Fruit fly (Drosophila melanogaster) whole organism, prepupa: ENCODE results near the gene CG34266.

Source experiments
- Blimp-1 ChIP-seq: fragments of 200-800 bp; sonication (Bioruptor generic); optimal IDR thresholded peaks from 3 replicates; lab custom pipeline; 2017; ENCODE audit warnings: missing biosample characterization, missing genetic modification characterization, mild to moderate bottlenecking, moderate library complexity, missing genetic modification reagents
- CG10631 ChIP-seq: fragments of 200-800 bp; sonication (Bioruptor generic); optimal IDR thresholded peaks from 2 replicates; lab custom pipeline; 2016; ENCODE audit warnings: missing biosample characterization, missing genetic modification characterization
- CG10669 ChIP-seq: fragments of 200-800 bp; sonication (Bioruptor generic); optimal IDR thresholded peaks from 3 replicates; lab custom pipeline; 2018; ENCODE audit warnings: missing biosample characterization, mild to moderate bottlenecking, missing genetic modification characterization, moderate library complexity
- CG11294 ChIP-seq: fragments of 200-800 bp; sonication (Bioruptor generic); IDR thresholded peaks from 2 replicates; pipeline ENCODE4 v1.3.6; 2022; ENCODE audit warnings: missing biosample characterization, missing genetic modification characterization
- CG15336 ChIP-seq: fragments of 200-800 bp; sonication (Bioruptor generic); IDR thresholded peaks from 2 replicates; pipeline ENCODE4 v1.3.6; 2022; ENCODE audit warnings: missing biosample characterization, missing genetic modification characterization
- CG1621 ChIP-seq: fragments of 200-800 bp; sonication (Bioruptor generic); optimal IDR thresholded peaks from 3 replicates; lab custom pipeline; 2018; ENCODE audit warnings: missing biosample characterization, mild to moderate bottlenecking, missing genetic modification characterization
- CG16779 ChIP-seq: fragments of 200-800 bp; sonication (Bioruptor generic); optimal IDR thresholded peaks from 3 replicates; lab custom pipeline; 2017; ENCODE audit warnings: missing biosample characterization, mild to moderate bottlenecking, missing genetic modification characterization
- CG31627 ChIP-seq: fragments of 200-800 bp; sonication (Bioruptor generic); optimal IDR thresholded peaks from 3 replicates; lab custom pipeline; 2016; ENCODE audit warnings: missing biosample characterization, missing genetic modification characterization
- CG32006 ChIP-seq: fragments of 200-800 bp; sonication (Bioruptor generic); optimal IDR thresholded peaks from 3 replicates; lab custom pipeline; 2017; ENCODE audit warnings: missing biosample characterization, mild to moderate bottlenecking, missing genetic modification characterization
- CG34406 ChIP-seq: fragments of 200-800 bp; sonication (Bioruptor generic); optimal IDR thresholded peaks from 3 replicates; lab custom pipeline; 2016; ENCODE audit warnings: missing biosample characterization, missing genetic modification characterization
- CG4318 ChIP-seq: fragments of 200-800 bp; sonication (Bioruptor generic); optimal IDR thresholded peaks from 3 replicates; lab custom pipeline; 2017; ENCODE audit warnings: missing biosample characterization, mild to moderate bottlenecking, missing genetic modification characterization
- CG6163 ChIP-seq: fragments of 200-800 bp; sonication (Bioruptor generic); IDR thresholded peaks from 3 replicates; pipeline ENCODE4 v1.3.6; 2022; ENCODE audit warnings: missing biosample characterization, missing genetic modification characterization
- CG6276 ChIP-seq: fragments of 200-800 bp; sonication (Bioruptor generic); optimal IDR thresholded peaks from 2 replicates; lab custom pipeline; 2017; ENCODE audit warnings: missing biosample characterization, mild to moderate bottlenecking, missing genetic modification characterization
- CG6792 ChIP-seq: fragments of 200-800 bp; sonication (Bioruptor generic); optimal IDR thresholded peaks from 3 replicates; lab custom pipeline; 2016; ENCODE audit warnings: missing biosample characterization, missing genetic modification characterization
- CG6854 ChIP-seq: fragments of 200-800 bp; sonication (Bioruptor generic); optimal IDR thresholded peaks from 2 replicates; lab custom pipeline; 2017; ENCODE audit warnings: missing biosample characterization, mild to moderate bottlenecking, missing genetic modification characterization
- CG7368 ChIP-seq: fragments of 200-800 bp; sonication (Bioruptor generic); optimal IDR thresholded peaks from 3 replicates; lab custom pipeline; 2016; ENCODE audit warnings: missing biosample characterization, missing genetic modification characterization
- CG8119 ChIP-seq: fragments of 200-800 bp; sonication (Bioruptor generic); IDR thresholded peaks from 3 replicates; pipeline ENCODE4 v1.3.6; 2022; ENCODE audit warnings: missing biosample characterization, missing genetic modification characterization
- CG8319 ChIP-seq: fragments of 200-800 bp; sonication (Bioruptor generic); optimal IDR thresholded peaks from 3 replicates; lab custom pipeline; 2016; ENCODE audit warnings: missing biosample characterization, missing genetic modification characterization
- CG8632 ChIP-seq: fragments of 200-800 bp; sonication (Bioruptor generic); optimal IDR thresholded peaks from 3 replicates; lab custom pipeline; 2016; ENCODE audit warnings: missing biosample characterization, missing genetic modification characterization
- CG9139 ChIP-seq: fragments of 200-800 bp; sonication (Bioruptor generic); optimal IDR thresholded peaks from 3 replicates; lab custom pipeline; 2017; ENCODE audit warnings: missing biosample characterization, mild to moderate bottlenecking, missing genetic modification characterization
- Eip75B ChIP-seq: fragments of 200-800 bp; sonication (Bioruptor generic); optimal IDR thresholded peaks from 3 replicates; lab custom pipeline; 2016; ENCODE audit warnings: missing biosample characterization, missing genetic modification characterization
- Eip78C ChIP-seq: fragments of 200-800 bp; sonication (Bioruptor generic); peaks from one replicate; lab custom pipeline; 2016; ENCODE audit warnings: missing biosample characterization, missing genetic modification characterization
- Ets21C ChIP-seq: fragments of 200-800 bp; sonication (Bioruptor generic); optimal IDR thresholded peaks from 3 replicates; lab custom pipeline; 2016; ENCODE audit warnings: missing biosample characterization, missing genetic modification characterization
- Gug ChIP-seq: fragments of 200-800 bp; sonication (Bioruptor generic); IDR thresholded peaks from 2 replicates; pipeline ENCODE4 v1.3.6; 2022; ENCODE audit warnings: missing biosample characterization, missing genetic modification characterization
- Hr38 ChIP-seq: sonication (Bioruptor generic); optimal IDR thresholded peaks from 2 replicates; lab custom pipeline; 2016; ENCODE audit warnings: missing biosample characterization, missing genetic modification characterization
- Hr39 ChIP-seq: fragments of 200-800 bp; sonication (Bioruptor generic); optimal IDR thresholded peaks from 2 replicates; lab custom pipeline; 2016; ENCODE audit warnings: missing biosample characterization, missing genetic modification characterization
- Hr4 ChIP-seq: fragments of 200-800 bp; sonication (Bioruptor generic); optimal IDR thresholded peaks from 3 replicates; lab custom pipeline; 2016; ENCODE audit warnings: missing biosample characterization, missing genetic modification characterization
- Lpt ChIP-seq: fragments of 200-800 bp; sonication (Bioruptor generic); optimal IDR thresholded peaks from 3 replicates; lab custom pipeline; 2016; ENCODE audit warnings: missing biosample characterization, missing genetic modification characterization
- OdsH ChIP-seq: fragments of 200-800 bp; sonication (Bioruptor generic); optimal IDR thresholded peaks from 3 replicates; lab custom pipeline; 2016; ENCODE audit warnings: missing biosample characterization, missing genetic modification characterization
- Smox ChIP-seq: fragments of 200-800 bp; sonication (Bioruptor generic); optimal IDR thresholded peaks from 3 replicates; lab custom pipeline; 2016; ENCODE audit warnings: missing biosample characterization, missing genetic modification characterization
- Sox102F ChIP-seq: fragments of 200-800 bp; sonication (Bioruptor generic); optimal IDR thresholded peaks from 2 replicates; lab custom pipeline; 2016; ENCODE audit warnings: missing biosample characterization, mild to moderate bottlenecking, missing genetic modification characterization
- Sox14 ChIP-seq: fragments of 200-800 bp; sonication (Bioruptor generic); optimal IDR thresholded peaks from 3 replicates; lab custom pipeline; 2016; ENCODE audit warnings: missing biosample characterization, missing genetic modification characterization
- Sox15 ChIP-seq: fragments of 200-800 bp; sonication (Bioruptor generic); optimal IDR thresholded peaks from 3 replicates; lab custom pipeline; 2016; ENCODE audit warnings: missing biosample characterization, missing genetic modification characterization
- achi ChIP-seq: fragments of 200-800 bp; sonication (Bioruptor generic); optimal IDR thresholded peaks from 3 replicates; lab custom pipeline; 2016; ENCODE audit warnings: missing biosample characterization, missing genetic modification characterization
- dac ChIP-seq: fragments of 200-800 bp; sonication (Bioruptor generic); optimal IDR thresholded peaks from 2 replicates; lab custom pipeline; 2017; ENCODE audit warnings: missing biosample characterization, mild to moderate bottlenecking, missing genetic modification characterization
- eg ChIP-seq: fragments of 200-800 bp; sonication (Bioruptor generic); IDR thresholded peaks from 3 replicates; pipeline ENCODE4 v1.3.6; 2022; ENCODE audit warnings: missing biosample characterization, missing genetic modification characterization
- esn ChIP-seq: fragments of 200-800 bp; sonication (Bioruptor generic); optimal IDR thresholded peaks from 2 replicates; lab custom pipeline; 2016; ENCODE audit warnings: missing biosample characterization, mild to moderate bottlenecking, missing genetic modification characterization, moderate library complexity
- fkh ChIP-seq: fragments of 200-800 bp; sonication (Bioruptor generic); optimal IDR thresholded peaks from 3 replicates; lab custom pipeline; 2017; ENCODE audit warnings: missing biosample characterization, mild to moderate bottlenecking, missing genetic modification characterization, moderate library complexity
- lz ChIP-seq: fragments of 200-800 bp; sonication (Bioruptor generic); optimal IDR thresholded peaks from 3 replicates; lab custom pipeline; 2016; ENCODE audit warnings: missing biosample characterization, missing genetic modification characterization
- net ChIP-seq: fragments of 200-800 bp; sonication (Bioruptor generic); optimal IDR thresholded peaks from 3 replicates; lab custom pipeline; 2016; ENCODE audit warnings: missing biosample characterization, missing genetic modification characterization
- pdm3 ChIP-seq: fragments of 200-800 bp; sonication (Bioruptor generic); optimal IDR thresholded peaks from 3 replicates; lab custom pipeline; 2016; ENCODE audit warnings: missing biosample characterization, missing genetic modification characterization
- salr ChIP-seq, 2 experiments: fragments of 200-800 bp; sonication (Bioruptor generic); optimal IDR thresholded peaks; 3 replicates each; lab custom pipeline; 2016 to 2018; ENCODE audit warnings: missing biosample characterization in 2 of 2, missing genetic modification characterization in 2 of 2, mild to moderate bottlenecking in 1 of 2
- ss ChIP-seq, 2 experiments: fragments of 200-800 bp; sonication (Bioruptor generic); optimal IDR thresholded peaks; 2 replicates in 1 of 2; 3 replicates in 1 of 2; lab custom pipeline; 2017 to 2018; ENCODE audit warnings: mild to moderate bottlenecking in 2 of 2, missing biosample characterization in 2 of 2, missing genetic modification characterization in 2 of 2, moderate library complexity in 1 of 2
- svp ChIP-seq: fragments of 200-800 bp; sonication (Bioruptor generic); peaks from one replicate; lab custom pipeline; 2016; ENCODE audit warnings: missing biosample characterization, missing genetic modification characterization
- vri ChIP-seq: fragments of 200-800 bp; sonication (Bioruptor generic); optimal IDR thresholded peaks from 3 replicates; lab custom pipeline; 2016; ENCODE audit warnings: missing biosample characterization, mild to moderate bottlenecking, missing genetic modification characterization

Gene CG34266

dm6 chr3L:4719743-4720142 lies 42.1 kb downstream of the CG34266 start:
- TF ChIP-seq CG6163 (GFP tag; lab: Robert Waterston, UW), result peak; percentile 27; the same call in 2 of the 3 replicates
- TF ChIP-seq Sox15 (GFP tag; lab: Kevin White, UChicago), result no peak
- TF ChIP-seq Eip78C, result peak; percentile 35
- TF ChIP-seq eg (GFP tag; lab: Robert Waterston, UW), result 0 out of 3 replicates have a peak, but pooled peaks have one; percentile 10
- peak; percentile 76 for TF ChIP-seq CG6854 (GFP tag; lab: Kevin White, UChicago)
- no peak for TF ChIP-seq Hr39 (GFP tag; lab: Kevin White, UChicago)
- peak; percentile 11 for TF ChIP-seq Blimp-1 (GFP tag; lab: Kevin White, UChicago)
- peak; percentile 67 for TF ChIP-seq Eip75B (GFP tag; lab: Kevin White, UChicago)
- TF ChIP-seq lz, result no peak
- peak in 1 of 2 experiments; percentile 14 for TF ChIP-seq ss (GFP tag; optimal IDR thresholded peaks at IDR 0.05; lab: Kevin White, UChicago)
- no peak for TF ChIP-seq achi (GFP tag; lab: Kevin White, UChicago)
- peak; percentile 5 for TF ChIP-seq Sox102F (GFP tag; lab: Kevin White, UChicago)
- no peak for TF ChIP-seq CG16779 (tag; lab: Kevin White, UChicago)
- TF ChIP-seq Lpt (GFP tag; lab: Kevin White, UChicago), result peak; percentile 46
- TF ChIP-seq CG6276 (GFP tag; lab: Kevin White, UChicago), result peak; percentile 13

dm6 chr3L:4720510-4721157 lies 43.0 kb downstream of the CG34266 start:
- TF ChIP-seq CG9139 (GFP tag; lab: Kevin White, UChicago) (no peak), CG34406 (GFP tag; lab: Kevin White, UChicago) (no peak), pdm3 (GFP tag; lab: Kevin White, UChicago) (no peak), Hr4 (GFP tag; lab: Kevin White, UChicago) (peak; percentile 45), CG8119 (GFP tag; lab: Robert Waterston, UW) (peak; percentile 52; the same call in 2 of the 3 replicates), eg (GFP tag; lab: Robert Waterston, UW) (peak; percentile 44; the same call in 1 of the 3 replicates), CG32006 (peak; percentile 59), CG15336 (GFP tag; lab: Robert Waterston, UW) (peak; percentile 73), CG16779 (tag; lab: Kevin White, UChicago) (no peak), dac (GFP tag; lab: Kevin White, UChicago) (no peak), CG6276 (GFP tag; lab: Kevin White, UChicago) (peak; percentile 36), Sox14 (no peak), CG7368 (GFP tag; lab: Kevin White, UChicago) (no peak), CG6792 (GFP tag; lab: Kevin White, UChicago) (no peak), lz (no peak), fkh (no peak), CG6163 (GFP tag; lab: Robert Waterston, UW) (no peak), CG31627 (GFP tag; lab: Kevin White, UChicago) (no peak), esn (GFP tag; lab: Kevin White, UChicago) (no peak), Eip78C (peak; percentile 74)

dm6 chr3L:4721886-4722285 lies 44.3 kb downstream of the CG34266 start:
- TF ChIP-seq Blimp-1 (GFP tag; lab: Kevin White, UChicago) (no peak), CG1621 (tag; lab: Kevin White, UChicago) (peak; percentile 31), CG11294 (GFP tag; lab: Robert Waterston, UW) (peak; percentile 75), Ets21C (no peak), Sox14 (peak; percentile 21), Lpt (GFP tag; lab: Kevin White, UChicago) (peak; percentile 83), Eip75B (GFP tag; lab: Kevin White, UChicago) (peak; percentile 72), CG32006 (peak; percentile 91), CG6854 (GFP tag; lab: Kevin White, UChicago) (no peak), vri (no peak), OdsH (GFP tag; lab: Kevin White, UChicago) (peak; percentile 84), fkh (no peak), CG10631 (peak; percentile 80), svp (peak; percentile 58), Sox15 (GFP tag; lab: Kevin White, UChicago) (peak; percentile 0), Gug (GFP tag; lab: Robert Waterston, UW) (peak; percentile 89), net (GFP tag; lab: Kevin White, UChicago) (peak; percentile 76), salr (GFP tag; optimal IDR thresholded peaks at IDR 0.05; lab: Kevin White, UChicago) (peak in 1 of 2 experiments; percentile 75), CG6163 (GFP tag; lab: Robert Waterston, UW) (peak; percentile 90), CG10669 (peak; percentile 40), CG6276 (GFP tag; lab: Kevin White, UChicago) (peak; percentile 89), Hr4 (GFP tag; lab: Kevin White, UChicago) (peak; percentile 82), dac (GFP tag; lab: Kevin White, UChicago) (peak; percentile 74), CG8632 (GFP tag; lab: Kevin White, UChicago) (peak; percentile 65), Smox (GFP tag; lab: Kevin White, UChicago) (no peak), Hr38 (GFP tag; lab: Kevin White, UChicago) (no peak), CG4318 (GFP tag; lab: Kevin White, UChicago) (peak; percentile 82), pdm3 (GFP tag; lab: Kevin White, UChicago) (peak; percentile 68), CG8319 (GFP tag; lab: Kevin White, UChicago) (peak; percentile 17)
